Worm (Caenorhabditis elegans) whole organism, midembryonic: Measurements from ENCODE around the gene fax-1.

Source experiments
- flt-1 ChIP-seq: fragments of 200-800 bp; sonication (Bioruptor generic); IDR thresholded peaks from 2 replicates; pipeline ENCODE4 v1.3.6; 2022; ENCODE audit warnings: missing genetic modification characterization, missing compliant biosample characterization
- klf-2 ChIP-seq: fragments of 200-800 bp; sonication (Bioruptor generic); conservative IDR thresholded peaks from 2 replicates; pipeline ENCODE4 v1.3.6; 2022; ENCODE audit warnings: missing genetic modification reagents, missing genetic modification characterization, missing compliant biosample characterization
- med-1 ChIP-seq: sonication (generic microtip); optimal IDR thresholded peaks from 2 replicates; lab custom pipeline; 2017; ENCODE audit warnings: missing genetic modification characterization, mild to moderate bottlenecking, missing compliant biosample characterization, antibody characterized with exemption, missing genetic modification reagents; ENCODE audit not compliant: insufficient read depth
- ref-1 ChIP-seq: fragments of 200-800 bp; sonication (Bioruptor generic); conservative IDR thresholded peaks from 2 replicates; pipeline ENCODE4 v1.3.6; 2022; ENCODE audit warnings: missing genetic modification reagents, missing genetic modification characterization, missing compliant biosample characterization
- tab-1 ChIP-seq: fragments of 200-800 bp; sonication (Bioruptor generic); IDR thresholded peaks from 2 replicates; pipeline ENCODE4 v1.3.6; 2022; ENCODE audit warnings: missing genetic modification characterization, missing compliant biosample characterization
- ztf-23 ChIP-seq: fragments of 200-800 bp; sonication (Bioruptor generic); IDR thresholded peaks from 2 replicates; pipeline ENCODE4 v1.3.6; 2022; ENCODE audit warnings: missing genetic modification reagents, missing genetic modification characterization, missing compliant biosample characterization
- ztf-29 ChIP-seq: fragments of 200-800 bp; sonication (Bioruptor generic); IDR thresholded peaks from 2 replicates; pipeline ENCODE4 v1.3.6; 2022; ENCODE audit warnings: missing genetic modification reagents, missing genetic modification characterization, missing compliant biosample characterization

ce11 chrX:3170456-3170855 lies 28.7 kb downstream of the fax-1 start, which contains the start of gene C15C7.6:
- TF ChIP-seq tab-1 (no peak), ztf-29 (GFP tag; lab: Robert Waterston, UW) (no peak), flt-1 (no peak), klf-2 (GFP tag; lab: Robert Waterston, UW) (no peak), med-1 (GFP tag; lab: Kevin White, UChicago) (no peak), ztf-23 (no peak), ref-1 (GFP tag; lab: Robert Waterston, UW) (no peak)
